Worm (Caenorhabditis elegans) whole organism, late embryonic: ENCODE results near the gene ZC239.5.
"Not testable (repeated sequence)": the region's sequence is repeated elsewhere in the genome, so short reads cannot be mapped to it uniquely, and the experiment has no call there.

Source experiments
- F13H6.1 ChIP-seq: sonication (generic microtip); optimal IDR thresholded peaks from 2 replicates; lab custom pipeline; 2016; ENCODE audit warnings: missing genetic modification characterization, missing compliant biosample characterization
- ceh-9 ChIP-seq: sonication (generic microtip); optimal IDR thresholded peaks from 2 replicates; lab custom pipeline; 2016; ENCODE audit warnings: mild to moderate bottlenecking, missing genetic modification characterization, inconsistent platforms, missing compliant biosample characterization
- elt-4 ChIP-seq: sonication (generic microtip); optimal IDR thresholded peaks from 2 replicates; lab custom pipeline; 2016; ENCODE audit warnings: missing genetic modification characterization, missing compliant biosample characterization
- ets-4 ChIP-seq: sonication (generic microtip); optimal IDR thresholded peaks from 2 replicates; lab custom pipeline; 2016; ENCODE audit warnings: missing genetic modification characterization, missing compliant biosample characterization
- nfya-1 ChIP-seq: sonication (generic microtip); optimal IDR thresholded peaks from 2 replicates; lab custom pipeline; 2017; ENCODE audit warnings: missing genetic modification characterization, mild to moderate bottlenecking, missing compliant biosample characterization, antibody characterized with exemption, moderate library complexity
- pha-4 ChIP-seq: fragments of 150-350 bp; optimal IDR thresholded peaks from 2 replicates; lab custom pipeline; 2018; ENCODE audit warnings: missing biosample characterization, missing genetic modification reagents, missing genetic modification characterization
- ref-2 ChIP-seq: sonication (generic microtip); optimal IDR thresholded peaks from 2 replicates; lab custom pipeline; 2016; ENCODE audit warnings: missing genetic modification characterization, missing compliant biosample characterization

- TF ChIP-seq nfya-1; F13H6.1; ets-4 (tag; lab: Kevin White, UChicago); ceh-9; elt-4; pha-4 (tag; lab: Kevin White, UChicago); ref-2 (tag; lab: Kevin White, UChicago): not testable (repeated sequence)
Observed at ce11 chrII:3177663-3178062, 32.8 kb upstream of the ZC239.5 start, which contains the start of gene sri-40.
